Worm (Caenorhabditis elegans): ENCODE data around the gene F36H1.11.

Gene F36H1.11

DNA sequence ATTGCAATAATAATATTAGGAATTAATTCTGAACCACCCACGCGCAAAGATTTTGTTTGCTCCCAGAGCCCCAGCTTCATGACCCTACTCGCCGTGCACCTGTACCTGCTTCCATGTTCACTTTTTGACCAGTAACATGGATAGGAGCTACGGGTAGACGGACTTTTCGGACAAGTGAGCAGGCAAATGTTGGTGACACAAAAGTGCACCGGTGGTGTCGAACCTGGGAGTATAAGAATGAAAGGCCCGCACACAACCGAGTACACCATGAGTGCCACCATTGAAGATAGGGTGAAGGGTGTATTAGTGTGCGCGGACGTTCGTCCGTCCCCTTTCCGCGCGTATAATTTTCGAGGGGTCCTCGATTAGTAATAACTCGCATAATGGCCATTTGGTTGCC is 23.0 kb upstream of the F36H1.11 start (continued):
- TF ChIP-seq daf-19 (GFP tag; conservative IDR thresholded peaks at IDR 0.05), result peak; percentile 85
- no peak for TF ChIP-seq nhr-10 (tag; optimal IDR thresholded peaks at IDR 0.05)
- peak; percentile 84 for TF ChIP-seq D1046.2 (GFP tag; IDR thresholded peaks at IDR 0.05)
- no peak for TF ChIP-seq cey-2 (tag; optimal IDR thresholded peaks at IDR 0.05; ENCODE audit: borderline replicate concordance, insufficient read depth)
- TF ChIP-seq ceh-82 (tag; optimal IDR thresholded peaks at IDR 0.05), result no peak
- TF ChIP-seq dve-1 (tag; optimal IDR thresholded peaks at IDR 0.05; ENCODE audit: insufficient read depth), result no peak
- no peak for TF ChIP-seq mdl-1 (tag; optimal IDR thresholded peaks at IDR 0.05)
- no peak for TF ChIP-seq lin-15B (tag; optimal IDR thresholded peaks at IDR 0.05)
- TF ChIP-seq daf-8 (GFP tag; IDR thresholded peaks at IDR 0.05), result no peak
- TF ChIP-seq sdz-12 (GFP tag; optimal IDR thresholded peaks at IDR 0.05), result no peak
- peak in 1 of 2 experiments; percentile 24 for TF ChIP-seq unc-62 (GFP tag; optimal IDR thresholded peaks at IDR 0.05 in 1 of 2)
- no peak for TF ChIP-seq unc-62 (tag; optimal IDR thresholded peaks at IDR 0.05)
- no peak for TF ChIP-seq skn-1 (tag; optimal IDR thresholded peaks at IDR 0.05)
- peak; percentile 77 for TF ChIP-seq spr-1 (tag; optimal IDR thresholded peaks at IDR 0.05)
- peak; percentile 42 for TF ChIP-seq zfp-2 (tag; optimal IDR thresholded peaks at IDR 0.05)
- TF ChIP-seq lsy-2 (tag; optimal IDR thresholded peaks at IDR 0.05), result no peak
- TF ChIP-seq madf-9 (GFP tag; conservative IDR thresholded peaks at IDR 0.05), result peak; percentile 74
- no peak for TF ChIP-seq zag-1 (tag; optimal IDR thresholded peaks at IDR 0.05)
- TF ChIP-seq mep-1 (tag; optimal IDR thresholded peaks at IDR 0.05), result peak; percentile 27
- no peak for TF ChIP-seq dmd-9 (GFP tag; IDR thresholded peaks at IDR 0.05)
- TF ChIP-seq nhr-76 (tag; optimal IDR thresholded peaks at IDR 0.05), result no peak
- no peak for TF ChIP-seq fkh-10 (GFP tag; optimal IDR thresholded peaks at IDR 0.05)
- peak; percentile 72 for TF ChIP-seq T26A8.4 (GFP tag; IDR thresholded peaks at IDR 0.05)
- peak; percentile 76 for TF ChIP-seq tra-1 (GFP tag; IDR thresholded peaks at IDR 0.05)
- peak; percentile 65 for TF ChIP-seq spr-3 (GFP tag; optimal IDR thresholded peaks at IDR 0.05)
- TF ChIP-seq set-16 (GFP tag; IDR thresholded peaks at IDR 0.05), result peak; percentile 39; the same call in 1 of the 2 replicates
- no peak for TF ChIP-seq pqm-1 (tag; optimal IDR thresholded peaks at IDR 0.05)
- peak; percentile 73 for TF ChIP-seq nhr-102 (tag; optimal IDR thresholded peaks at IDR 0.05)
- peak; percentile 91 for TF ChIP-seq ceh-44 (GFP tag; IDR thresholded peaks at IDR 0.05)
- no peak for TF ChIP-seq daf-12 (tag; optimal IDR thresholded peaks at IDR 0.05)
- peak; percentile 66 for TF ChIP-seq gei-8 (GFP tag; optimal IDR thresholded peaks at IDR 0.05)
- TF ChIP-seq mxl-2 (GFP tag; conservative IDR thresholded peaks at IDR 0.05), result 0 out of 2 replicates have a peak, but pooled peaks have one; percentile 23
- TF ChIP-seq lin-13 (GFP tag; optimal IDR thresholded peaks at IDR 0.05), result no peak
- no peak for TF ChIP-seq F37D6.2 (tag; optimal IDR thresholded peaks at IDR 0.05)
- TF ChIP-seq tag-97 (GFP tag; IDR thresholded peaks at IDR 0.05), result no peak
- peak; percentile 17 for TF ChIP-seq lir-3 (tag; optimal IDR thresholded peaks at IDR 0.05)
- TF ChIP-seq jun-1 (tag; optimal IDR thresholded peaks at IDR 0.05), result no peak
- no peak for TF ChIP-seq ces-1 (GFP tag; optimal IDR thresholded peaks at IDR 0.05)
- peak; percentile 76 for TF ChIP-seq Y48G9A.11 (GFP tag; IDR thresholded peaks at IDR 0.05)
- TF ChIP-seq ceh-62 (tag; optimal IDR thresholded peaks at IDR 0.05), result no peak
- TF ChIP-seq F49E8.2 (tag; optimal IDR thresholded peaks at IDR 0.05; ENCODE audit: borderline replicate concordance), result peak; percentile 91
- TF ChIP-seq aly-2 (tag; optimal IDR thresholded peaks at IDR 0.05), result no peak
- TF ChIP-seq lim-7 (GFP tag; IDR thresholded peaks at IDR 0.05), result peak; percentile 96
- TF ChIP-seq ceh-20 (GFP tag; IDR thresholded peaks at IDR 0.05), result peak; percentile 71
- no peak for TF ChIP-seq nhr-28 (tag; optimal IDR thresholded peaks at IDR 0.05)
- no peak for TF ChIP-seq dpl-1 (GFP tag; optimal IDR thresholded peaks at IDR 0.05)
- no peak for TF ChIP-seq hlh-11 (tag; optimal IDR thresholded peaks at IDR 0.05)
- TF ChIP-seq lin-39 (tag; optimal IDR thresholded peaks at IDR 0.05), result no peak
- TF ChIP-seq nhr-111 (GFP tag; optimal IDR thresholded peaks at IDR 0.05), result peak; percentile 75
- peak; percentile 78 for TF ChIP-seq lin-38 (GFP tag; IDR thresholded peaks at IDR 0.05)
- TF ChIP-seq ZK546.5 (tag; optimal IDR thresholded peaks at IDR 0.05), result no peak
- TF ChIP-seq nhr-25 (tag; optimal IDR thresholded peaks at IDR 0.05; ENCODE audit: borderline replicate concordance, insufficient read depth), result no peak

All from whole organism, L4 larva.